Worm (Caenorhabditis elegans) whole organism, L3 larva: Measurements from ENCODE around the gene K09E2.3.

Source experiments
- R02D3.7 ChIP-seq: fragments of 150-350 bp; optimal IDR thresholded peaks from 2 replicates; lab custom pipeline; 2014; ENCODE audit warnings: missing biosample characterization, missing genetic modification characterization
- fkh-10 ChIP-seq: sonication (generic microtip); optimal IDR thresholded peaks from 2 replicates; lab custom pipeline; 2017; ENCODE audit warnings: missing biosample characterization, missing genetic modification reagents, missing genetic modification characterization
- nfya-1 ChIP-seq: sonication (generic microtip); optimal IDR thresholded peaks from 2 replicates; lab custom pipeline; 2017; ENCODE audit warnings: missing genetic modification characterization, mild to moderate bottlenecking, missing compliant biosample characterization, antibody characterized with exemption, moderate library complexity; ENCODE audit not compliant: insufficient read depth
- nhr-11 ChIP-seq: fragments of 150-350 bp; optimal IDR thresholded peaks from 2 replicates; lab custom pipeline; 2014; ENCODE audit warnings: missing biosample characterization, missing genetic modification characterization
- nhr-23 ChIP-seq: fragments of 150-350 bp; optimal IDR thresholded peaks from 2 replicates; lab custom pipeline; 2014; ENCODE audit warnings: missing biosample characterization, missing genetic modification reagents, missing genetic modification characterization
- nhr-28 ChIP-seq: fragments of 150-350 bp; optimal IDR thresholded peaks from 2 replicates; lab custom pipeline; 2014; ENCODE audit warnings: missing biosample characterization, missing genetic modification characterization
- nhr-43 ChIP-seq: sonication (generic microtip); optimal IDR thresholded peaks from 2 replicates; lab custom pipeline; 2016; ENCODE audit warnings: mild to moderate bottlenecking, missing genetic modification characterization, missing compliant biosample characterization; ENCODE audit not compliant: poor library complexity, severe bottlenecking
- nhr-76 ChIP-seq: fragments of 150-350 bp; sonication (generic microtip); optimal IDR thresholded peaks from 5 replicates; lab custom pipeline; 2014; ENCODE audit warnings: missing biosample characterization, missing genetic modification characterization
- snpc-4 ChIP-seq: fragments of 150-350 bp; optimal IDR thresholded peaks from 2 replicates; lab custom pipeline; 2014; ENCODE audit warnings: missing biosample characterization, missing genetic modification characterization
- tbx-2 ChIP-seq: sonication (generic microtip); optimal IDR thresholded peaks from 2 replicates; lab custom pipeline; 2016; ENCODE audit warnings: mild to moderate bottlenecking, missing genetic modification characterization, missing compliant biosample characterization
- unc-62 ChIP-seq: fragments of 150-350 bp; sonication (generic microtip); optimal IDR thresholded peaks from 4 replicates; lab custom pipeline; 2014; ENCODE audit warnings: missing biosample characterization, missing genetic modification reagents, missing genetic modification characterization
- ztf-4 ChIP-seq: fragments of 150-350 bp; optimal IDR thresholded peaks from 2 replicates; lab custom pipeline; 2014; ENCODE audit warnings: missing biosample characterization, missing genetic modification characterization

ce11 chrX:8727306-8727705, 54.4 kb downstream of the K09E2.3 start, which contains the start of gene EGAP4.1:
- no peak for TF ChIP-seq unc-62 (GFP tag; lab: Kevin White, UChicago)
- TF ChIP-seq nfya-1, result no peak
- TF ChIP-seq nhr-11 (tag; lab: Kevin White, UChicago), result no peak
- TF ChIP-seq fkh-10, result no peak
- no peak for TF ChIP-seq snpc-4 (tag; lab: Kevin White, UChicago)
- no peak for TF ChIP-seq ztf-4
- no peak for TF ChIP-seq tbx-2
- no peak for TF ChIP-seq nhr-43 (tag; lab: Kevin White, UChicago)
- no peak for TF ChIP-seq nhr-76 (tag; lab: Kevin White, UChicago)
- no peak for TF ChIP-seq nhr-28
- TF ChIP-seq R02D3.7, result no peak
- no peak for TF ChIP-seq nhr-23
